Fruit fly (Drosophila melanogaster): ENCODE data around the gene SmydA-8.

- TF ChIP-seq CG8478 (optimal IDR thresholded peaks at IDR 0.05) (no peak), CTCF (optimal IDR thresholded peaks at IDR 0.05) (no peak)
Observed at dm6 chrX:2199303-2199702, 14.3 kb downstream of the SmydA-8 start.

Measured in S2 (cell line).